Fruit fly (Drosophila melanogaster): ENCODE results near the gene CG18170.
A peak's percentile ranks its signal among the peaks of the same experiment; 100 is the strongest.

The CG18170 gene

dm6 chr3L:1629064-1629777 is 26.5 kb downstream of the CG18170 start, which contains the start of gene GC (continued):
- TF ChIP-seq Deaf1 (tag; optimal IDR thresholded peaks at IDR 0.05), result peak; percentile 40
- peak; percentile 16 for TF ChIP-seq pho (GFP tag; optimal IDR thresholded peaks at IDR 0.05)
- TF ChIP-seq Chrac-16 (GFP tag; optimal IDR thresholded peaks at IDR 0.05), result no peak
- peak; percentile 24 for TF ChIP-seq CG10366 (GFP tag; IDR thresholded peaks at IDR 0.05)
- TF ChIP-seq Six4 (GFP tag; optimal IDR thresholded peaks at IDR 0.05), result no peak
- 0 out of 2 replicates have a peak, but pooled peaks have one; percentile 4 for TF ChIP-seq CG3847 (GFP tag; IDR thresholded peaks at IDR 0.05)
- TF ChIP-seq ken (GFP tag; IDR thresholded peaks at IDR 0.05), result 0 out of 3 replicates have a peak, but pooled peaks have one; percentile 22
- peak; percentile 32; the same call in 1 of the 2 replicates for TF ChIP-seq esg (GFP tag; conservative IDR thresholded peaks at IDR 0.05)
- peak; percentile 97 for TF ChIP-seq scrt (GFP tag; optimal IDR thresholded peaks at IDR 0.05)
- no peak for TF ChIP-seq rib (GFP tag; IDR thresholded peaks at IDR 0.05)
- TF ChIP-seq CG8359 (GFP tag; optimal IDR thresholded peaks at IDR 0.05; ENCODE audit: borderline replicate concordance), result no peak
- 0 out of 2 replicates have a peak, but pooled peaks have one; percentile 13 for TF ChIP-seq CG14014 (GFP tag; IDR thresholded peaks at IDR 0.05)
- TF ChIP-seq Mrtf (GFP tag; IDR thresholded peaks at IDR 0.05), result 0 out of 3 replicates have a peak, but pooled peaks have one; percentile 21
- TF ChIP-seq Atf6 (GFP tag; IDR thresholded peaks at IDR 0.05), result 0 out of 2 replicates have a peak, but pooled peaks have one; percentile 35
- TF ChIP-seq CG4424 (GFP tag; optimal IDR thresholded peaks at IDR 0.05), result no peak
- TF ChIP-seq CG32772 (GFP tag; IDR thresholded peaks at IDR 0.05), result peak; percentile 47; the same call in 1 of the 2 replicates
- TF ChIP-seq Side (GFP tag; optimal IDR thresholded peaks at IDR 0.05), result no peak
- peak; percentile 26 for TF ChIP-seq CG10209 (GFP tag; optimal IDR thresholded peaks at IDR 0.05)
- no peak for TF ChIP-seq inv (GFP tag; IDR thresholded peaks at IDR 0.05; ENCODE audit: partially characterized antibody)
- TF ChIP-seq bigmax (GFP tag; optimal IDR thresholded peaks at IDR 0.05), result no peak
- TF ChIP-seq sisA (GFP tag; IDR thresholded peaks at IDR 0.05), result peak; percentile 30; the same call in 1 of the 2 replicates
- no peak for TF ChIP-seq prd (optimal IDR thresholded peaks at IDR 0.05)
- TF ChIP-seq prd (GFP tag; IDR thresholded peaks at IDR 0.05), result 0 out of 3 replicates have a peak, but pooled peaks have one; percentile 21
- peak; percentile 47 for TF ChIP-seq stc (GFP tag; IDR thresholded peaks at IDR 0.05)
- no peak for TF ChIP-seq lov (optimal IDR thresholded peaks at IDR 0.05)
- no peak for TF ChIP-seq lov (GFP tag; IDR thresholded peaks at IDR 0.05)
- TF ChIP-seq vvl (GFP tag; IDR thresholded peaks at IDR 0.05), result peak; percentile 46; the same call in 1 of the 2 replicates
- TF ChIP-seq CG8290 (GFP tag; optimal IDR thresholded peaks at IDR 0.05), result no peak
- no peak for TF ChIP-seq CG8290 (tag; optimal IDR thresholded peaks at IDR 0.05)
- no peak for TF ChIP-seq hth (optimal IDR thresholded peaks at IDR 0.05)
- peak; percentile 4 for TF ChIP-seq Dip3 (GFP tag; optimal IDR thresholded peaks at IDR 0.05)
- peak; percentile 89 for TF ChIP-seq ewg (GFP tag; optimal IDR thresholded peaks at IDR 0.05)
- peak; percentile 17 for TF ChIP-seq CG12659 (GFP tag; optimal IDR thresholded peaks at IDR 0.05)
- 0 out of 2 replicates have a peak, but pooled peaks have one; percentile 14 for TF ChIP-seq Xrp1 (GFP tag; IDR thresholded peaks at IDR 0.05)
- no peak for TF ChIP-seq pan (optimal IDR thresholded peaks at IDR 0.05)
- peak in 1 of 2 experiments; percentile 39 for TF ChIP-seq pan (GFP tag; optimal IDR thresholded peaks at IDR 0.05 in 1 of 2, IDR thresholded peaks at IDR 0.05 in 1 of 2)
- TF ChIP-seq Hand (GFP tag; optimal IDR thresholded peaks at IDR 0.05), result no peak
- no peak for TF ChIP-seq CG9727 (GFP tag; optimal IDR thresholded peaks at IDR 0.05)
- no peak for TF ChIP-seq CG7372 (GFP tag; IDR thresholded peaks at IDR 0.05)
- TF ChIP-seq slbo (GFP tag; IDR thresholded peaks at IDR 0.05), result peak; percentile 56
- peak in 1 of 2 experiments; percentile 15 for TF ChIP-seq Hr51 (GFP tag; optimal IDR thresholded peaks at IDR 0.05)
- 0 out of 2 replicates have a peak, but pooled peaks have one; percentile 13 for TF ChIP-seq Rfx (GFP tag; IDR thresholded peaks at IDR 0.05)
- TF ChIP-seq HLH54F (GFP tag; optimal IDR thresholded peaks at IDR 0.05), result no peak
- TF ChIP-seq ind (GFP tag; optimal IDR thresholded peaks at IDR 0.05), result no peak
- peak; percentile 27; the same call in 1 of the 2 replicates for TF ChIP-seq E2f2 (GFP tag; IDR thresholded peaks at IDR 0.05)
- TF ChIP-seq Ptx1 (GFP tag; IDR thresholded peaks at IDR 0.05), result peak; percentile 42; the same call in 1 of the 2 replicates
- TF ChIP-seq CG2120 (GFP tag; optimal IDR thresholded peaks at IDR 0.05), result peak; percentile 69
- TF ChIP-seq grn (GFP tag; optimal IDR thresholded peaks at IDR 0.05), result no peak
- peak; percentile 26 for TF ChIP-seq grau (tag; optimal IDR thresholded peaks at IDR 0.05)
- TF ChIP-seq ci (GFP tag; IDR thresholded peaks at IDR 0.05), result peak; percentile 39; the same call in 1 of the 3 replicates
- TF ChIP-seq Hmr (GFP tag; optimal IDR thresholded peaks at IDR 0.05), result peak; percentile 49

Data from whole organism, embryonic.